Fruit fly (Drosophila melanogaster): ENCODE results near the gene EndoA.
A peak's percentile ranks its signal among the peaks of the same experiment; 100 is the strongest.

The EndoA gene

DNA sequence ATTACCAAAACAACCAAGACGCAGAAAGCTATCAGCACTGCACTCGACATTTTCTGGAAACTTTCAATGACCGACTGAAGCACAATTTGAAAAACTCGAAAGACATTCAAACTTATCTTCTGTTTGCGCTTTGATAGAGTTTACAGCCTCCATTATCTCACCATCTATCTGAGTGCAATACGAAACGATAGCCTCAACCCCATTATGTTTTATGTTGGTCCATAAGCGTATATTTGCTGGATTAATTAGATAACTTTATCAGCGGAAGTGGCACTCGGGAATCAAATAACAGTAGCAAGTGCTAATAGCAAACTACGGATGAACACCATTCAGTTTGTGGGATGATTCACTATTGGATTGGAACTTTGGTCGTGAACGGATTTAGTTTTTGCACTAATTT, 3.6 kb upstream of the EndoA start, which contains the start of gene CG34284 (continued):
- TF ChIP-seq CG16779 (GFP tag; IDR thresholded peaks at IDR 0.05) (no peak), CG2678 (tag; optimal IDR thresholded peaks at IDR 0.05) (peak; percentile 37), CG17361 (GFP tag; IDR thresholded peaks at IDR 0.05) (no peak), Oli (tag; optimal IDR thresholded peaks at IDR 0.05) (no peak), gce (GFP tag; IDR thresholded peaks at IDR 0.05) (no peak), CG12071 (GFP tag; optimal IDR thresholded peaks at IDR 0.05) (peak; percentile 49), en (GFP tag; optimal IDR thresholded peaks at IDR 0.05) (no peak)

DNA sequence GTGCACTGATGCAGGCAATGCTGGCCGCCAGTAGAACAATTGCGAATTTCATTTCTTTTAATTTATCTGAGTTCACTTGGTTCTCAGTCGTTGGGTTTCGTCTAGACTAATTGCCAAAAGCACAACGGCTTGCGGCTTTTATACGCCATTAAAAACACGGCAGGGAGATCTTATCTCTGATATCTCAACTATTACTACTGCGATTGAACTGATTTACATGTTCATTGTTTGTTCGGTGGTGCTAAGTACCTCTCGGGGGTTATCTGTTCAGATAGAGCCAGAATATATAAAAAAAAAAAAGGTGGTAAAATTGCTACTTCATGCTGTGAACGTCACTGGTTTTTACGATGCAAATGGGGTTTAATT, 871 bp upstream of the EndoA start, which contains the start of gene CG14292:
Gene CG14292 (minus strand): TSS at position 101 of the 366 bp plus-strand sequence.
- peak; percentile 20 for TF ChIP-seq CG15479 (GFP tag; optimal IDR thresholded peaks at IDR 0.05)
- no peak for TF ChIP-seq CG7987 (GFP tag; optimal IDR thresholded peaks at IDR 0.05)

DNA sequence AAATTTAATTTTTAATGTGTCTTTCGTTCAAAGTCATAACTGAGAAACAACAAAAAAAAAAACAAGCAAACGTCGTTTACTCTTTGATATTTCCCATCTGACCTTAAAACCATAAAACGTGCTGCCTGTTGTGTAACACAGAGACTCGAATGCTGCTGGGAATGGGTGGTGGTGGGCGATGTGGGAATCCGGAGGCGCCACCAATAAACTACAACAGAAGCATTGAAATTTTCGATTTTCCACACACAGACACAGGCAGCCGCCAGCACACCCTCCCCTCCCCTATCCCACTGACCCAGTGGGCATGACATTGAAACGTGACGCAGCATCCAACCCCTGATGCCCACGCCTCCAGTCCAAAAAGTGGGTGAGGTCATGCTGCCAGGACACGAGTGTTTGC, 3.9 kb downstream of the EndoA start:
- TF ChIP-seq CG17328 (GFP tag; IDR thresholded peaks at IDR 0.05) (0 out of 2 replicates have a peak, but pooled peaks have one; percentile 18), ftz-f1 (GFP tag; optimal IDR thresholded peaks at IDR 0.05) (peak; percentile 49), CG12769 (tag; optimal IDR thresholded peaks at IDR 0.05) (peak; percentile 58), cg (GFP tag; optimal IDR thresholded peaks at IDR 0.05) (peak; percentile 4), dpn (GFP tag; optimal IDR thresholded peaks at IDR 0.05) (no peak), cwo (GFP tag; optimal IDR thresholded peaks at IDR 0.05) (peak; percentile 61), CG2712 (tag; optimal IDR thresholded peaks at IDR 0.05) (no peak), ERR (GFP tag; optimal IDR thresholded peaks at IDR 0.05) (peak; percentile 44), Atf6 (GFP tag; IDR thresholded peaks at IDR 0.05) (0 out of 2 replicates have a peak, but pooled peaks have one; percentile 7), CG10565 (GFP tag; optimal IDR thresholded peaks at IDR 0.05) (no peak), CG11504 (tag; optimal IDR thresholded peaks at IDR 0.05) (peak; percentile 24), Med (GFP tag) (peak; percentile 13), nerfin-1 (tag; optimal IDR thresholded peaks at IDR 0.05) (peak; percentile 20), ranshi (GFP tag; IDR thresholded peaks at IDR 0.05) (peak; percentile 9; the same call in 1 of the 2 replicates), Hr51 (GFP tag; optimal IDR thresholded peaks at IDR 0.05) (peak in 1 of 2 experiments; percentile 39), CG6175 (GFP tag; IDR thresholded peaks at IDR 0.05) (peak; percentile 47; the same call in 1 of the 3 replicates), Rfx (GFP tag; IDR thresholded peaks at IDR 0.05) (0 out of 2 replicates have a peak, but pooled peaks have one; percentile 13), caup (GFP tag; optimal IDR thresholded peaks at IDR 0.05; ENCODE audit: severe bottlenecking) (no peak), CG8290 (GFP tag; optimal IDR thresholded peaks at IDR 0.05) (no peak), CG8290 (tag; optimal IDR thresholded peaks at IDR 0.05) (peak in 1 of 2 experiments; percentile 21), H15 (GFP tag; IDR thresholded peaks at IDR 0.05) (no peak), CG12744 (GFP tag; optimal IDR thresholded peaks at IDR 0.05) (no peak), Pdp1 (GFP tag; optimal IDR thresholded peaks at IDR 0.05) (peak in 1 of 2 experiments; percentile 89), crol (GFP tag; IDR thresholded peaks at IDR 0.05) (peak; percentile 84), grn (GFP tag; optimal IDR thresholded peaks at IDR 0.05) (no peak), sr (GFP tag; IDR thresholded peaks at IDR 0.05) (peak; percentile 49; the same call in 2 of the 3 replicates), E2f2 (GFP tag; IDR thresholded peaks at IDR 0.05) (0 out of 2 replicates have a peak, but pooled peaks have one; percentile 12), abd-A (tag; optimal IDR thresholded peaks at IDR 0.05) (peak; percentile 11), CG11456 (GFP tag; IDR thresholded peaks at IDR 0.05) (peak; percentile 66; the same call in 2 of the 3 replicates), CG7987 (GFP tag; optimal IDR thresholded peaks at IDR 0.05) (peak; percentile 30), onecut (GFP tag; IDR thresholded peaks at IDR 0.05) (peak; percentile 64), ttk (GFP tag; IDR thresholded peaks at IDR 0.05) (peak; percentile 33; the same call in 1 of the 2 replicates)

Data from whole organism, embryonic.